Worm (Caenorhabditis elegans) whole organism, L4 larva: ENCODE data around the gene clec-24.

ENCODE experiments used
- T26A8.4 ChIP-seq: fragments of 200-800 bp; sonication (Bioruptor generic); IDR thresholded peaks from 2 replicates; pipeline ENCODE4 v1.3.6; 2022; ENCODE audit warnings: missing genetic modification characterization, missing compliant biosample characterization
- attf-4 ChIP-seq: sonication (generic microtip); optimal IDR thresholded peaks from 3 replicates; lab custom pipeline; 2017; ENCODE audit warnings: missing biosample characterization, missing genetic modification characterization
- mep-1 ChIP-seq: fragments of 150-350 bp; sonication (generic microtip); optimal IDR thresholded peaks from 3 replicates; lab custom pipeline; 2014; ENCODE audit warnings: missing biosample characterization, missing genetic modification characterization
- nhr-6 ChIP-seq: fragments of 150-350 bp; optimal IDR thresholded peaks from 2 replicates; lab custom pipeline; 2014; ENCODE audit warnings: missing biosample characterization, missing genetic modification characterization

ce11 chrV:16882260-16882918, 20.6 kb downstream of the clec-24 start, which contains the start of the genes F09C6.11 and F09C6.12:
- TF ChIP-seq nhr-6 (no peak), T26A8.4 (GFP tag; lab: Robert Waterston, UW) (no peak), mep-1 (tag; lab: Kevin White, UChicago) (no peak), attf-4 (no peak)
